Fruit fly (Drosophila melanogaster) whole organism, embryonic: ENCODE measurements around the gene Twdlalpha.

Source experiments
- Asciz ChIP-seq: fragments of 200-800 bp; sonication (Bioruptor generic); optimal IDR thresholded peaks from 2 replicates; lab custom pipeline; 2017; ENCODE audit warnings: missing biosample characterization, mild to moderate bottlenecking, missing genetic modification characterization, missing genetic modification reagents
- Awh ChIP-seq: fragments of 200-800 bp; sonication (Bioruptor generic); IDR thresholded peaks from 2 replicates; pipeline ENCODE4, ENCODE4 v1.3.6; 2022; ENCODE audit warnings: missing biosample characterization, missing genetic modification characterization
- CG10959 ChIP-seq: fragments of 200-800 bp; sonication (Bioruptor generic); IDR thresholded peaks from 2 replicates; pipeline ENCODE4 v1.3.6; 2022; ENCODE audit warnings: missing biosample characterization, missing genetic modification characterization
- CG10979 ChIP-seq: fragments of 200-800 bp; sonication (Bioruptor generic); optimal IDR thresholded peaks from 2 replicates; lab custom pipeline; 2018; ENCODE audit warnings: missing biosample characterization, mild to moderate bottlenecking, missing genetic modification characterization, moderate library complexity
- CG11398 ChIP-seq: fragments of 200-800 bp; sonication (Bioruptor generic); optimal IDR thresholded peaks from 2 replicates; lab custom pipeline; 2016; ENCODE audit warnings: missing biosample characterization, missing genetic modification characterization
- CG12744 ChIP-seq: fragments of 200-800 bp; sonication (Bioruptor generic); optimal IDR thresholded peaks from 2 replicates; lab custom pipeline; 2016; ENCODE audit warnings: missing biosample characterization, missing genetic modification characterization
- CG14710 ChIP-seq: fragments of 200-800 bp; sonication (Bioruptor generic); optimal IDR thresholded peaks from 3 replicates; lab custom pipeline; 2019; ENCODE audit warnings: missing biosample characterization, mild to moderate bottlenecking, missing genetic modification characterization, moderate library complexity
- CG1792 ChIP-seq: fragments of 200-800 bp; sonication (Bioruptor generic); optimal IDR thresholded peaks from 2 replicates; lab custom pipeline; 2016; ENCODE audit warnings: missing biosample characterization, missing genetic modification characterization
- CG18764 ChIP-seq: fragments of 200-800 bp; sonication (Bioruptor generic); optimal IDR thresholded peaks from 3 replicates; lab custom pipeline; 2016; ENCODE audit warnings: missing biosample characterization, missing genetic modification characterization
- CG30020 ChIP-seq: fragments of 200-800 bp; optimal IDR thresholded peaks from 2 replicates; lab custom pipeline; 2019; ENCODE audit warnings: missing biosample characterization, mild to moderate bottlenecking, missing genetic modification characterization, moderate library complexity
- CG31224 ChIP-seq: fragments of 200-800 bp; sonication (Bioruptor generic); IDR thresholded peaks from 2 replicates; pipeline ENCODE4 v1.3.6; 2022; ENCODE audit warnings: missing biosample characterization, missing genetic modification characterization
- CG32772 ChIP-seq: fragments of 200-800 bp; sonication (Bioruptor generic); IDR thresholded peaks from 2 replicates; pipeline ENCODE4 v1.3.6; 2022; ENCODE audit warnings: missing biosample characterization, missing genetic modification characterization
- CG33557 ChIP-seq: fragments of 200-800 bp; sonication (Bioruptor generic); optimal IDR thresholded peaks from 2 replicates; lab custom pipeline; 2019; ENCODE audit warnings: missing biosample characterization, mild to moderate bottlenecking, missing genetic modification characterization, moderate library complexity
- CG6854 ChIP-seq: fragments of 200-800 bp; sonication (Bioruptor generic); optimal IDR thresholded peaks from 3 replicates; lab custom pipeline; 2017; ENCODE audit warnings: missing biosample characterization, mild to moderate bottlenecking, missing genetic modification characterization
- CG7556 ChIP-seq: fragments of 200-800 bp; sonication (Bioruptor generic); optimal IDR thresholded peaks from 2 replicates; lab custom pipeline; 2017; ENCODE audit warnings: missing biosample characterization, mild to moderate bottlenecking, missing genetic modification characterization
- CG8281 ChIP-seq: fragments of 200-800 bp; sonication (Bioruptor generic); optimal IDR thresholded peaks from 2 replicates; lab custom pipeline; 2018; ENCODE audit warnings: missing biosample characterization, mild to moderate bottlenecking, missing genetic modification characterization, moderate library complexity
- CG8359 ChIP-seq: fragments of 200-800 bp; sonication (Bioruptor generic); optimal IDR thresholded peaks from 2 replicates; lab custom pipeline; 2017; ENCODE audit warnings: missing biosample characterization, mild to moderate bottlenecking, missing genetic modification characterization, borderline replicate concordance
- CTCF ChIP-seq: fragments of 200-800 bp; sonication (Bioruptor generic); optimal IDR thresholded peaks from 2 replicates; lab custom pipeline; 2017; ENCODE audit warnings: missing biosample characterization, mild to moderate bottlenecking, missing genetic modification characterization, moderate library complexity
- CkIIα-i1 ChIP-seq: fragments of 200-800 bp; sonication (Bioruptor generic); IDR thresholded peaks from 2 replicates; pipeline ENCODE4 v1.3.6; 2022; ENCODE audit warnings: missing biosample characterization, missing genetic modification characterization
- CrebB ChIP-seq: fragments of 200-800 bp; sonication (Bioruptor generic); optimal IDR thresholded peaks from 3 replicates; lab custom pipeline; 2018; ENCODE audit warnings: missing biosample characterization, mild to moderate bottlenecking, missing genetic modification characterization
- D19A ChIP-seq: fragments of 200-800 bp; optimal IDR thresholded peaks from 3 replicates; lab custom pipeline; 2019; ENCODE audit warnings: missing biosample characterization, mild to moderate bottlenecking, missing genetic modification characterization, moderate library complexity
- Dip3 ChIP-seq: fragments of 200-800 bp; sonication (Bioruptor generic); optimal IDR thresholded peaks from 3 replicates; lab custom pipeline; 2016; ENCODE audit warnings: missing biosample characterization, missing genetic modification characterization
- Doc3 ChIP-seq: fragments of 200-800 bp; sonication (Bioruptor generic); IDR thresholded peaks from 3 replicates; pipeline ENCODE4 v1.3.6; 2022; ENCODE audit warnings: missing biosample characterization, missing genetic modification characterization; ENCODE audit not compliant: partially characterized antibody
- Dp ChIP-seq: fragments of 200-800 bp; sonication (Bioruptor generic); optimal IDR thresholded peaks from 2 replicates; lab custom pipeline; 2018; ENCODE audit warnings: missing biosample characterization, mild to moderate bottlenecking, missing genetic modification characterization, moderate library complexity
- ERR ChIP-seq: fragments of 200-800 bp; sonication (Bioruptor generic); optimal IDR thresholded peaks from 2 replicates; lab custom pipeline; 2016; ENCODE audit warnings: missing biosample characterization, missing genetic modification characterization
- Ets97D ChIP-seq: fragments of 200-800 bp; sonication (Bioruptor generic); optimal IDR thresholded peaks from 3 replicates; lab custom pipeline; 2016; ENCODE audit warnings: missing biosample characterization, missing genetic modification characterization
- Hsf ChIP-seq: fragments of 200-800 bp; sonication (Bioruptor generic); optimal IDR thresholded peaks from 3 replicates; lab custom pipeline; 2016; ENCODE audit warnings: missing biosample characterization, missing genetic modification characterization
- Jarid2 ChIP-seq: fragments of 200-800 bp; sonication (Bioruptor generic); optimal IDR thresholded peaks from 3 replicates; lab custom pipeline; 2017; ENCODE audit warnings: mild to moderate bottlenecking, missing biosample characterization, missing genetic modification reagents, missing genetic modification characterization
- Meics ChIP-seq: fragments of 200-800 bp; sonication (Bioruptor generic); optimal IDR thresholded peaks from 2 replicates; lab custom pipeline; 2017; ENCODE audit warnings: missing biosample characterization, mild to moderate bottlenecking, missing genetic modification characterization
- Nf-YB ChIP-seq: fragments of 200-800 bp; sonication (Bioruptor generic); optimal IDR thresholded peaks from 3 replicates; lab custom pipeline; 2019; ENCODE audit warnings: missing biosample characterization, mild to moderate bottlenecking, missing genetic modification characterization, moderate library complexity
- Oli ChIP-seq: fragments of 200-800 bp; sonication (Bioruptor generic); optimal IDR thresholded peaks from 2 replicates; lab custom pipeline; 2018; ENCODE audit warnings: missing biosample characterization, mild to moderate bottlenecking, missing genetic modification characterization, moderate library complexity
- Scr ChIP-seq: fragments of 200-800 bp; sonication (Bioruptor generic); IDR thresholded peaks from 2 replicates; pipeline ENCODE4 v1.3.6; 2022; ENCODE audit warnings: missing biosample characterization, missing genetic modification characterization; ENCODE audit not compliant: partially characterized antibody
- Taf1 ChIP-seq: fragments of 200-800 bp; sonication (Bioruptor generic); IDR thresholded peaks from 2 replicates; pipeline ENCODE4 v1.3.6; 2022; ENCODE audit warnings: missing biosample characterization, missing genetic modification characterization
- chinmo ChIP-seq: fragments of 200-800 bp; sonication (Bioruptor generic); IDR thresholded peaks from 4 replicates; pipeline ENCODE4 v1.3.6; 2022; ENCODE audit warnings: missing biosample characterization, missing genetic modification characterization; ENCODE audit not compliant: partially characterized antibody
- chn ChIP-seq: fragments of 200-800 bp; sonication (Bioruptor generic); optimal IDR thresholded peaks from 2 replicates; lab custom pipeline; 2016; ENCODE audit warnings: missing biosample characterization, missing genetic modification characterization
- eve ChIP-seq, 2 experiments: fragments of >200 bp; optimal IDR thresholded peaks; 2 replicates each; lab custom pipeline; 2017; ENCODE audit warnings: missing biosample characterization in 2 of 2, missing genetic modification characterization in 2 of 2
- grn ChIP-seq: fragments of 200-800 bp; sonication (Bioruptor generic); optimal IDR thresholded peaks from 3 replicates; lab custom pipeline; 2017; ENCODE audit warnings: missing biosample characterization, missing genetic modification characterization
- her ChIP-seq: fragments of 200-800 bp; sonication (Bioruptor generic); optimal IDR thresholded peaks from 2 replicates; lab custom pipeline; 2016; ENCODE audit warnings: missing biosample characterization, missing genetic modification characterization
- knrl ChIP-seq: fragments of 200-800 bp; sonication (Bioruptor generic); IDR thresholded peaks from 3 replicates; pipeline ENCODE4 v1.3.6; 2022; ENCODE audit warnings: missing biosample characterization, missing genetic modification characterization; ENCODE audit not compliant: partially characterized antibody
- lbe ChIP-seq: fragments of 200-800 bp; sonication (Bioruptor generic); optimal IDR thresholded peaks from 2 replicates; lab custom pipeline; 2016; ENCODE audit warnings: missing biosample characterization, mild to moderate bottlenecking, missing genetic modification characterization
- luna ChIP-seq: fragments of 200-800 bp; sonication (Bioruptor generic); optimal IDR thresholded peaks from 2 replicates; lab custom pipeline; 2016; ENCODE audit warnings: missing biosample characterization, missing genetic modification characterization
- onecut ChIP-seq: fragments of 200-800 bp; sonication (Bioruptor generic); IDR thresholded peaks from 2 replicates; pipeline ENCODE4 v1.3.6; 2022; ENCODE audit warnings: missing biosample characterization, missing genetic modification characterization
- pnt ChIP-seq: fragments of 200-800 bp; sonication (Bioruptor generic); optimal IDR thresholded peaks from 3 replicates; lab custom pipeline; 2016; ENCODE audit warnings: missing biosample characterization, missing genetic modification characterization
- prd ChIP-seq, 3 experiments: fragments of >200 bp in 2 of 3; fragments of 200-800 bp in 1 of 3; sonication (Bioruptor generic) in 1 of 3; optimal IDR thresholded peaks in 2 of 3; IDR thresholded peaks in 1 of 3; 2 replicates in 2 of 3; 3 replicates in 1 of 3; pipeline versions ENCODE4 v1.3.6 to Lab custom; 2017 to 2022; ENCODE audit warnings: missing biosample characterization in 1 of 3, missing genetic modification characterization in 1 of 3
- ro ChIP-seq: fragments of 200-800 bp; sonication (Bioruptor generic); IDR thresholded peaks from 2 replicates; pipeline ENCODE4 v1.3.6; 2022; ENCODE audit warnings: missing biosample characterization, missing genetic modification characterization
- ssp ChIP-seq: fragments of 200-800 bp; sonication (Bioruptor generic); IDR thresholded peaks from 2 replicates; pipeline ENCODE4 v1.3.6; 2022; ENCODE audit warnings: missing biosample characterization, missing genetic modification characterization
- ttk ChIP-seq: fragments of 200-800 bp; sonication (Bioruptor generic); IDR thresholded peaks from 2 replicates; pipeline ENCODE4 v2.1.2; 2022; ENCODE audit warnings: missing biosample characterization, missing genetic modification characterization
- vfl ChIP-seq: fragments of 200-800 bp; sonication (Bioruptor generic); optimal IDR thresholded peaks from 2 replicates; lab custom pipeline; 2016; ENCODE audit warnings: missing biosample characterization, missing genetic modification characterization
- zfh2 ChIP-seq: fragments of 200-800 bp; sonication (Bioruptor generic); optimal IDR thresholded peaks from 2 replicates; lab custom pipeline; 2016; ENCODE audit warnings: missing biosample characterization, missing genetic modification characterization

Gene Twdlalpha

DNA sequence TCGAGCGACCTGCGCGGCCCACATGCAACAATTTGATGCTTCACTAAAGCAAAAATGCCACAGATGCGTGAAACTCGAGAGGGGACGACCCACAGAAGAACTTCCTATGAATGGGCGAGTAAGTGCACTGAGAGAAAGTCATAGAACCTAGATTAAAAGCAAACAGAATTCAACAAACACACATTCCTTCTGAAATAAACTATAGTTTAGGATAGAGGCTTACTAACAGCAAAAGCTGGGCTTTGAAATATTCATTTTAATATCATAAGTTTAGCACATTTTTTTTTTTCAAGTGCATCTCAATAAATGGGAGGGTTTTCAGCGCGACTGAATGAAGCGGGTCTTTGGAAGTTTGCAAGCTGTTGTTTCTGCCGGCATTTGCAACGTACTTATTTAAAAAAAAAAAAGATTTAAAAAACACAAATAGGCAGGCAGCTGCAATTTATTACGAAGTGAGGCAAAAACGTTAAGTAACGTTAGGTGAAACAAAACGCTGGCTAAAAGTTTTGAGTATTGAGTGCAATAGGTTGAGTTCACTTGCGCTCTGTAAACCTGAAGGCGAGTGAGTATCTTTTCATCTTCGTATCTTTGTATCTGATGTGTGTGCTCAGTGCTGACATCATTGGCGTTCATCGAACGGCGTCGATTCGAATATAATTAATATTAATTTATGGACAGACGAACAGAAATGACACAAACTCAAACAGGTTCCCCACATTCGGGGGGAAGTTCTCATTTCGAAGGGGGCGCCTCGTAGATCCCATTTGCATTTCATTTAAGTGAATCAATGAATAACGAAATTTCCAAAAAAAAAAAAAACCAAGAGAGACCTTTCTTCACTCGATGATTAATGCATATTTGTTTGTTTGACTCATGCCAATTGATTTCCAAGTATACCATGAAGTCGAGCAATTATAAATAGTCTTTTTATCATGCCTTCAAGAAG, 30.5 kb downstream of the Twdlalpha start (continued):
- TF ChIP-seq CG31224 (GFP tag; lab: Robert Waterston, UW) (no peak), CG33557 (GFP tag; lab: Kevin White, UChicago) (no peak), CG7556 (peak; percentile 17), CG32772 (GFP tag; lab: Robert Waterston, UW) (peak; percentile 64; the same call in 1 of the 2 replicates), CG30020 (tag; lab: Kevin White, UChicago) (no peak), CG8281 (tag; lab: Kevin White, UChicago) (no peak), Hsf (GFP tag; lab: Kevin White, UChicago) (peak; percentile 33), Nf-YB (GFP tag; lab: Kevin White, UChicago) (no peak), chinmo (peak; percentile 67; the same call in 2 of the 4 replicates), prd (optimal IDR thresholded peaks at IDR 0.05; lab: Kevin White, UChicago) (no peak), prd (GFP tag; IDR thresholded peaks at IDR 0.05; lab: Robert Waterston, UW) (peak; percentile 87), Scr (GFP tag; lab: Robert Waterston, UW) (no peak), Dp (no peak), onecut (GFP tag; lab: Robert Waterston, UW) (peak; percentile 61), CG11398 (no peak), her (GFP tag; lab: Kevin White, UChicago) (no peak), Jarid2 (peak; percentile 16), CkIIα-i1 (GFP tag; lab: Robert Waterston, UW) (no peak), pnt (GFP tag; lab: Kevin White, UChicago) (peak; percentile 74), D19A (tag; lab: Kevin White, UChicago) (peak; percentile 54), ERR (peak; percentile 15), grn (GFP tag; lab: Kevin White, UChicago) (no peak), CTCF (GFP tag; lab: Kevin White, UChicago) (no peak), CG10979 (peak; percentile 80), eve (GFP tag; optimal IDR thresholded peaks at IDR 0.05; lab: Kevin White, UChicago) (peak; percentile 1 to 62), CG14710 (tag; lab: Kevin White, UChicago) (peak; percentile 64), Taf1 (no peak), luna (GFP tag; lab: Kevin White, UChicago) (no peak), Dip3 (GFP tag; lab: Kevin White, UChicago) (no peak), CrebB (tag; lab: Kevin White, UChicago) (no peak), ttk (peak; percentile 72), knrl (GFP tag; lab: Robert Waterston, UW) (no peak), ssp (GFP tag; lab: Robert Waterston, UW) (peak; percentile 47; the same call in 1 of the 2 replicates), Oli (tag; lab: Kevin White, UChicago) (peak; percentile 25), Doc3 (GFP tag; lab: Robert Waterston, UW) (no peak), CG6854 (GFP tag; lab: Kevin White, UChicago) (no peak), Asciz (GFP tag; lab: Kevin White, UChicago) (peak; percentile 11), CG10959 (GFP tag; lab: Robert Waterston, UW) (peak; percentile 78), Awh (GFP tag; lab: Robert Waterston, UW) (peak; percentile 83), Meics (GFP tag; lab: Kevin White, UChicago) (no peak), chn (GFP tag; lab: Kevin White, UChicago) (peak; percentile 30), CG12744 (GFP tag; lab: Kevin White, UChicago) (no peak), CG1792 (GFP tag; lab: Kevin White, UChicago) (no peak), Ets97D (GFP tag; lab: Kevin White, UChicago) (peak; percentile 10), CG18764 (GFP tag; lab: Kevin White, UChicago) (peak; percentile 31), ro (GFP tag; lab: Robert Waterston, UW) (0 out of 2 replicates have a peak, but pooled peaks have one; percentile 15), CG8359 (GFP tag; lab: Kevin White, UChicago) (peak; percentile 28), lbe (GFP tag; lab: Kevin White, UChicago) (no peak), zfh2 (GFP tag; lab: Kevin White, UChicago) (no peak), vfl (GFP tag; lab: Kevin White, UChicago) (no peak)
